Fruit fly (Drosophila melanogaster): ENCODE results near the gene CCHa2.

- TF ChIP-seq CTCF (optimal IDR thresholded peaks at IDR 0.05) (no peak), CG8478 (optimal IDR thresholded peaks at IDR 0.05) (no peak)
Observed at dm6 chr3R:13395133-13395532, at the start of gene CCHa2.

All from S2 (cell line).